Worm (Caenorhabditis elegans) whole organism, midembryonic: ENCODE measurements around the gene ZK228.3.

ENCODE experiments used
- flt-1 ChIP-seq: fragments of 200-800 bp; sonication (Bioruptor generic); IDR thresholded peaks from 2 replicates; pipeline ENCODE4 v1.3.6; 2022; ENCODE audit warnings: missing genetic modification characterization, missing compliant biosample characterization
- klf-2 ChIP-seq: fragments of 200-800 bp; sonication (Bioruptor generic); conservative IDR thresholded peaks from 2 replicates; pipeline ENCODE4 v1.3.6; 2022; ENCODE audit warnings: missing genetic modification reagents, missing genetic modification characterization, missing compliant biosample characterization
- ztf-29 ChIP-seq: fragments of 200-800 bp; sonication (Bioruptor generic); IDR thresholded peaks from 2 replicates; pipeline ENCODE4 v1.3.6; 2022; ENCODE audit warnings: missing genetic modification reagents, missing genetic modification characterization, missing compliant biosample characterization

- TF ChIP-seq ztf-29: no peak
- no peak for TF ChIP-seq klf-2 (GFP tag; lab: Robert Waterston, UW)
- TF ChIP-seq flt-1 (GFP tag; lab: Robert Waterston, UW): no peak
Observed at ce11 chrV:18425544-18425943, 35.5 kb downstream of the ZK228.3 start, which contains the start of gene ZK262.19.
